Fruit fly (Drosophila melanogaster) whole organism, embryonic: ENCODE measurements around the gene kirre.

Source experiments
- Adf1 ChIP-seq: fragments of 200-800 bp; sonication (Bioruptor generic); IDR thresholded peaks from 2 replicates; pipeline ENCODE4 v1.3.6; 2022; ENCODE audit warnings: missing biosample characterization, missing genetic modification characterization
- B-H2 ChIP-seq: fragments of 200-800 bp; sonication (Bioruptor generic); optimal IDR thresholded peaks from 2 replicates; lab custom pipeline; 2018; ENCODE audit warnings: missing biosample characterization, mild to moderate bottlenecking, missing genetic modification characterization
- CG10462 ChIP-seq: fragments of 200-800 bp; sonication (Bioruptor generic); optimal IDR thresholded peaks from 2 replicates; lab custom pipeline; 2016; ENCODE audit warnings: missing biosample characterization, missing genetic modification characterization
- CG11247 ChIP-seq: fragments of 200-800 bp; sonication (Bioruptor generic); IDR thresholded peaks from 2 replicates; pipeline ENCODE4 v1.3.6; 2022; ENCODE audit warnings: missing biosample characterization, missing genetic modification characterization
- CG13287 ChIP-seq: fragments of 200-800 bp; sonication (Bioruptor generic); IDR thresholded peaks from 2 replicates; pipeline ENCODE4 v1.3.6; 2022; ENCODE audit warnings: missing biosample characterization, missing genetic modification characterization; ENCODE audit not compliant: partially characterized antibody
- CG13894 ChIP-seq: fragments of 200-800 bp; sonication (Bioruptor generic); optimal IDR thresholded peaks from 3 replicates; lab custom pipeline; 2018; ENCODE audit warnings: missing biosample characterization, mild to moderate bottlenecking, missing genetic modification characterization, moderate library complexity
- CG14667 ChIP-seq: fragments of 200-800 bp; sonication (Bioruptor generic); IDR thresholded peaks from 2 replicates; pipeline ENCODE4 v1.3.6; 2022; ENCODE audit warnings: missing biosample characterization, missing genetic modification characterization
- CG15696 ChIP-seq: fragments of 200-800 bp; sonication (Bioruptor generic); optimal IDR thresholded peaks from 2 replicates; lab custom pipeline; 2019; ENCODE audit warnings: missing biosample characterization, mild to moderate bottlenecking, missing genetic modification characterization, moderate library complexity
- CG1603 ChIP-seq: fragments of 200-800 bp; sonication (Bioruptor generic); optimal IDR thresholded peaks from 2 replicates; lab custom pipeline; 2019; ENCODE audit warnings: missing biosample characterization, mild to moderate bottlenecking, missing genetic modification characterization, moderate library complexity
- CG17612 ChIP-seq: fragments of 200-800 bp; sonication (Bioruptor generic); IDR thresholded peaks from 2 replicates; pipeline ENCODE4 v1.3.6; 2022; ENCODE audit warnings: missing biosample characterization, missing genetic modification characterization
- CG18011 ChIP-seq: fragments of 200-800 bp; sonication (Bioruptor generic); optimal IDR thresholded peaks from 2 replicates; lab custom pipeline; 2017; ENCODE audit warnings: missing biosample characterization, missing genetic modification characterization, mild to moderate bottlenecking, moderate library complexity, missing genotype
- CG18262 ChIP-seq: fragments of 200-800 bp; optimal IDR thresholded peaks from 3 replicates; lab custom pipeline; 2019; ENCODE audit warnings: missing biosample characterization, mild to moderate bottlenecking, missing genetic modification characterization, moderate library complexity
- CG2199 ChIP-seq: fragments of 200-800 bp; sonication (Bioruptor generic); IDR thresholded peaks from 3 replicates; pipeline ENCODE4 v1.3.6; 2022; ENCODE audit warnings: missing biosample characterization, missing genetic modification characterization
- CG2202 ChIP-seq: fragments of 200-800 bp; sonication (Bioruptor generic); optimal IDR thresholded peaks from 2 replicates; lab custom pipeline; 2018; ENCODE audit warnings: missing biosample characterization, mild to moderate bottlenecking, missing genetic modification characterization
- CG3065 ChIP-seq: fragments of 200-800 bp; sonication (Bioruptor generic); optimal IDR thresholded peaks from 2 replicates; lab custom pipeline; 2016; ENCODE audit warnings: missing biosample characterization, missing genetic modification characterization
- CG31224 ChIP-seq: fragments of 200-800 bp; sonication (Bioruptor generic); IDR thresholded peaks from 2 replicates; pipeline ENCODE4 v1.3.6; 2022; ENCODE audit warnings: missing biosample characterization, missing genetic modification characterization
- CG33213 ChIP-seq: fragments of 200-800 bp; sonication (Bioruptor generic); optimal IDR thresholded peaks from 3 replicates; lab custom pipeline; 2016; ENCODE audit warnings: missing biosample characterization, missing genetic modification characterization
- CG34376 ChIP-seq: fragments of 200-800 bp; sonication (Bioruptor generic); optimal IDR thresholded peaks from 2 replicates; lab custom pipeline; 2018; ENCODE audit warnings: missing biosample characterization, mild to moderate bottlenecking, missing genetic modification characterization
- CG6272 ChIP-seq: fragments of 200-800 bp; sonication (Bioruptor generic); IDR thresholded peaks from 2 replicates; pipeline ENCODE4 v1.3.6; 2022; ENCODE audit warnings: missing biosample characterization, missing genetic modification characterization
- CG8281 ChIP-seq: fragments of 200-800 bp; sonication (Bioruptor generic); optimal IDR thresholded peaks from 2 replicates; lab custom pipeline; 2018; ENCODE audit warnings: missing biosample characterization, mild to moderate bottlenecking, missing genetic modification characterization, moderate library complexity
- CG8290 ChIP-seq, 3 experiments: fragments of 200-800 bp; sonication (Bioruptor generic); optimal IDR thresholded peaks; 2 replicates each; lab custom pipeline; 2016 to 2019; ENCODE audit warnings: missing biosample characterization in 3 of 3, missing genetic modification characterization in 3 of 3, mild to moderate bottlenecking in 2 of 3, moderate library complexity in 1 of 3
- CG8388 ChIP-seq: fragments of 200-800 bp; sonication (Bioruptor generic); optimal IDR thresholded peaks from 2 replicates; lab custom pipeline; 2019; ENCODE audit warnings: missing biosample characterization, mild to moderate bottlenecking, missing genetic modification characterization, moderate library complexity
- CTCF ChIP-seq: fragments of 200-800 bp; sonication (Bioruptor generic); optimal IDR thresholded peaks from 2 replicates; lab custom pipeline; 2017; ENCODE audit warnings: missing biosample characterization, mild to moderate bottlenecking, missing genetic modification characterization, moderate library complexity
- CkIIα-i1 ChIP-seq: fragments of 200-800 bp; sonication (Bioruptor generic); IDR thresholded peaks from 2 replicates; pipeline ENCODE4 v1.3.6; 2022; ENCODE audit warnings: missing biosample characterization, missing genetic modification characterization
- D19A ChIP-seq: fragments of 200-800 bp; optimal IDR thresholded peaks from 3 replicates; lab custom pipeline; 2019; ENCODE audit warnings: missing biosample characterization, mild to moderate bottlenecking, missing genetic modification characterization, moderate library complexity
- Dad ChIP-seq: fragments of 200-800 bp; sonication (Bioruptor generic); optimal IDR thresholded peaks from 3 replicates; lab custom pipeline; 2016; ENCODE audit warnings: missing biosample characterization, missing genetic modification characterization
- Ets97D ChIP-seq: fragments of 200-800 bp; sonication (Bioruptor generic); optimal IDR thresholded peaks from 3 replicates; lab custom pipeline; 2016; ENCODE audit warnings: missing biosample characterization, missing genetic modification characterization
- Gug ChIP-seq: fragments of 200-800 bp; sonication (Bioruptor generic); IDR thresholded peaks from 4 replicates; pipeline ENCODE4 v1.3.6; 2022; ENCODE audit warnings: missing biosample characterization, missing genetic modification characterization
- HHEX ChIP-seq: fragments of 200-800 bp; sonication (Bioruptor generic); optimal IDR thresholded peaks from 3 replicates; lab custom pipeline; 2017; ENCODE audit warnings: missing biosample characterization, mild to moderate bottlenecking, missing genetic modification characterization, missing genetic modification reagents
- Hr3 ChIP-seq: fragments of 200-800 bp; sonication (Bioruptor generic); optimal IDR thresholded peaks from 3 replicates; lab custom pipeline; 2016; ENCODE audit warnings: missing biosample characterization, missing genetic modification characterization
- Hr78 ChIP-seq, 2 experiments: fragments of 200-800 bp in 1 of 2; fragments of >200 bp in 1 of 2; sonication (Bioruptor generic) in 1 of 2; optimal IDR thresholded peaks; 2 replicates each; lab custom pipeline; 2017 to 2019; ENCODE audit warnings: missing biosample characterization in 2 of 2, missing genetic modification characterization in 2 of 2, mild to moderate bottlenecking in 1 of 2, moderate library complexity in 1 of 2
- Med ChIP-seq: fragments of 200-800 bp; sonication (Bioruptor generic); peaks from one replicate; lab custom pipeline; 2016; ENCODE audit warnings: missing biosample characterization, missing genetic modification characterization, mild to moderate bottlenecking, inconsistent platforms, moderate library complexity
- NC2β ChIP-seq: fragments of 200-800 bp; sonication (Bioruptor generic); optimal IDR thresholded peaks from 2 replicates; lab custom pipeline; 2016; ENCODE audit warnings: missing biosample characterization, missing genetic modification characterization
- Nf-YB ChIP-seq: fragments of 200-800 bp; sonication (Bioruptor generic); optimal IDR thresholded peaks from 3 replicates; lab custom pipeline; 2019; ENCODE audit warnings: missing biosample characterization, mild to moderate bottlenecking, missing genetic modification characterization, moderate library complexity
- Optix ChIP-seq: fragments of 200-800 bp; sonication (Bioruptor generic); IDR thresholded peaks from 3 replicates; pipeline ENCODE4 v1.3.6; 2022; ENCODE audit warnings: missing biosample characterization, missing genetic modification characterization
- TFAM ChIP-seq: fragments of 200-800 bp; sonication (Bioruptor generic); optimal IDR thresholded peaks from 2 replicates; lab custom pipeline; 2017; ENCODE audit warnings: missing biosample characterization, missing genetic modification characterization, inconsistent platforms
- bsh ChIP-seq, 2 experiments: fragments of 200-800 bp; sonication (Bioruptor generic); optimal IDR thresholded peaks; 2 replicates each; lab custom pipeline; 2017 to 2018; ENCODE audit warnings: mild to moderate bottlenecking in 2 of 2, missing biosample characterization in 2 of 2, missing genetic modification characterization in 2 of 2, moderate library complexity in 1 of 2
- cad ChIP-seq: fragments of >200 bp; optimal IDR thresholded peaks from 2 replicates; lab custom pipeline; 2017; ENCODE audit warnings: missing biosample characterization, missing genetic modification characterization
- ems ChIP-seq: fragments of 200-800 bp; sonication (Bioruptor generic); optimal IDR thresholded peaks from 3 replicates; lab custom pipeline; 2016; ENCODE audit warnings: missing biosample characterization, missing genetic modification characterization
- ham ChIP-seq: fragments of 200-800 bp; sonication (Bioruptor generic); IDR thresholded peaks from 2 replicates; pipeline ENCODE4 v1.3.6; 2022; ENCODE audit warnings: missing biosample characterization, missing genetic modification characterization
- her ChIP-seq: fragments of 200-800 bp; sonication (Bioruptor generic); optimal IDR thresholded peaks from 2 replicates; lab custom pipeline; 2016; ENCODE audit warnings: missing biosample characterization, missing genetic modification characterization
- hth ChIP-seq: fragments of >200 bp; optimal IDR thresholded peaks from 2 replicates; lab custom pipeline; 2017; ENCODE audit warnings: inconsistent platforms
- klu ChIP-seq: fragments of 200-800 bp; sonication (Bioruptor generic); IDR thresholded peaks from 2 replicates; pipeline ENCODE4 v1.3.6; 2022; ENCODE audit warnings: missing biosample characterization, missing genetic modification characterization
- oc ChIP-seq: fragments of 200-800 bp; sonication (Bioruptor generic); optimal IDR thresholded peaks from 2 replicates; lab custom pipeline; 2018; ENCODE audit warnings: missing biosample characterization, mild to moderate bottlenecking, missing genetic modification characterization, moderate library complexity
- pan ChIP-seq, 4 experiments: fragments of >200 bp in 3 of 4; fragments of 200-800 bp in 1 of 4; sonication (Bioruptor generic) in 1 of 4; optimal IDR thresholded peaks in 3 of 4; IDR thresholded peaks in 1 of 4; 2 replicates each; pipeline versions ENCODE4 v1.3.6 to Lab custom; 2017 to 2022; ENCODE audit warnings: missing biosample characterization in 2 of 4, missing genetic modification characterization in 2 of 4, mixed read lengths in 1 of 4
- peb ChIP-seq: fragments of 200-800 bp; sonication (Bioruptor generic); IDR thresholded peaks from 2 replicates; pipeline ENCODE4 v1.3.6; 2022; ENCODE audit warnings: missing biosample characterization, missing genetic modification characterization
- repo ChIP-seq: fragments of 200-800 bp; sonication (Bioruptor generic); optimal IDR thresholded peaks from 2 replicates; lab custom pipeline; 2016; ENCODE audit warnings: missing biosample characterization, missing genetic modification characterization
- row ChIP-seq: fragments of 200-800 bp; sonication (Bioruptor generic); IDR thresholded peaks from 3 replicates; pipeline ENCODE4 v1.3.6; 2022; ENCODE audit warnings: missing biosample characterization, missing genetic modification characterization
- stc ChIP-seq: fragments of 200-800 bp; sonication (Bioruptor generic); IDR thresholded peaks from 2 replicates; pipeline ENCODE4 v1.3.6; 2022; ENCODE audit warnings: missing biosample characterization, missing genetic modification characterization
- sug ChIP-seq: fragments of 200-800 bp; optimal IDR thresholded peaks from 2 replicates; lab custom pipeline; 2019; ENCODE audit warnings: missing biosample characterization, mild to moderate bottlenecking, missing genetic modification characterization, moderate library complexity
- unpg ChIP-seq: fragments of 200-800 bp; sonication (Bioruptor generic); optimal IDR thresholded peaks from 3 replicates; lab custom pipeline; 2018; ENCODE audit warnings: missing biosample characterization, mild to moderate bottlenecking, missing genetic modification characterization, moderate library complexity

The kirre gene

DNA sequence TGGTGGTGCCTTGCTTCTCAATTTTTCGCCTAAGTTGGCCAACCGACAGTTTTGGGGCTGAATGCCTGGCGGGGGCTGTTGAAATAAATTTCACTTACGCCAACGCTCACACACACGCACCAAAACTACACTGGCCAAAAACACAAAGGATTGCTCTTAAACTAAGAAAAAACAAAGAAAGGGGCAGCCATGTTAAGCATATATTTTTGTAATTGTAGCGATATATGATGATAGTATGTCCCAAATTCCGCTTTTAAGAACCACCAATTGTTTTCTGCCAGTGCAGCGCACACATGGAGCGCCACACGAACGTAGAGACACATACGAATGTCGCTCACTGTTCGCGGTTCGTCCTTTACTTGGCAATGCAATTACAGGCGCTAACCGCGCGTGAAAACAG, 328.1 kb downstream of the kirre start (continued):
- TF ChIP-seq stc (GFP tag; lab: Robert Waterston, UW) = 0 out of 2 replicates have a peak, but pooled peaks have one; percentile 23
- TF ChIP-seq oc = peak; percentile 5
- TF ChIP-seq CG13894 = no peak
- no peak for TF ChIP-seq CG6272 (GFP tag; lab: Robert Waterston, UW)
- TF ChIP-seq CG33213 (GFP tag; lab: Kevin White, UChicago) = peak; percentile 30
- peak; percentile 70 for TF ChIP-seq row
- peak; percentile 55 for TF ChIP-seq unpg
- peak; percentile 70 for TF ChIP-seq CG8388
- TF ChIP-seq Ets97D = no peak
- TF ChIP-seq D19A (tag; lab: Kevin White, UChicago) = peak; percentile 17
- peak; percentile 27; the same call in 1 of the 2 replicates for TF ChIP-seq CG14667 (GFP tag; lab: Robert Waterston, UW)
- peak; percentile 33 for TF ChIP-seq CG10462 (GFP tag; lab: Kevin White, UChicago)
- TF ChIP-seq CG18262 (tag; lab: Kevin White, UChicago) = peak; percentile 19
- TF ChIP-seq CG2199 = 0 out of 3 replicates have a peak, but pooled peaks have one; percentile 31
- TF ChIP-seq CG8290 (GFP tag; optimal IDR thresholded peaks at IDR 0.05; lab: Kevin White, UChicago) = no peak
- peak in 1 of 2 experiments; percentile 15 for TF ChIP-seq CG8290 (tag; optimal IDR thresholded peaks at IDR 0.05; lab: Kevin White, UChicago)
- no peak for TF ChIP-seq pan (optimal IDR thresholded peaks at IDR 0.05; lab: Kevin White, UChicago)
- peak in 1 of 2 experiments; percentile 56 for TF ChIP-seq pan (GFP tag; optimal IDR thresholded peaks at IDR 0.05 in 1 of 2, IDR thresholded peaks at IDR 0.05 in 1 of 2)
- no peak for TF ChIP-seq CG3065 (GFP tag; lab: Kevin White, UChicago)
- peak; percentile 6 for TF ChIP-seq Hr3 (GFP tag; lab: Kevin White, UChicago)
- no peak for TF ChIP-seq B-H2 (GFP tag; lab: Kevin White, UChicago)
- TF ChIP-seq TFAM (GFP tag; lab: Kevin White, UChicago) = no peak
- TF ChIP-seq CG34376 (GFP tag; lab: Kevin White, UChicago) = no peak
- TF ChIP-seq CG15696 (tag; lab: Kevin White, UChicago) = peak; percentile 34
- TF ChIP-seq Hr78 (GFP tag; optimal IDR thresholded peaks at IDR 0.05; lab: Kevin White, UChicago) = no peak
- no peak for TF ChIP-seq klu (GFP tag; lab: Robert Waterston, UW)
- TF ChIP-seq Adf1 = no peak
- peak; percentile 44 for TF ChIP-seq HHEX (GFP tag; lab: Kevin White, UChicago)
- peak; percentile 91 for TF ChIP-seq Med (GFP tag; lab: Kevin White, UChicago)
- TF ChIP-seq CG8281 (tag; lab: Kevin White, UChicago) = no peak
- TF ChIP-seq sug (tag; lab: Kevin White, UChicago) = no peak
- no peak for TF ChIP-seq CG17612 (GFP tag; lab: Robert Waterston, UW)
- TF ChIP-seq ham (GFP tag; lab: Robert Waterston, UW) = no peak
- peak; percentile 22 for TF ChIP-seq her
- peak; percentile 63 for TF ChIP-seq CG1603 (tag; lab: Kevin White, UChicago)
- peak; percentile 40 for TF ChIP-seq CTCF
- TF ChIP-seq cad (GFP tag; lab: Kevin White, UChicago) = no peak
- TF ChIP-seq Dad (GFP tag; lab: Kevin White, UChicago) = no peak
- TF ChIP-seq Gug (GFP tag; lab: Robert Waterston, UW) = 0 out of 4 replicates have a peak, but pooled peaks have one; percentile 18
- TF ChIP-seq CG11247 = no peak
- peak; percentile 5 for TF ChIP-seq ems (GFP tag; lab: Kevin White, UChicago)
- TF ChIP-seq CG18011 = no peak
- TF ChIP-seq NC2β (GFP tag; lab: Kevin White, UChicago) = peak; percentile 32
- TF ChIP-seq Optix = peak; percentile 58; the same call in 2 of the 3 replicates
- TF ChIP-seq repo = peak; percentile 26
- no peak for TF ChIP-seq CkIIα-i1 (GFP tag; lab: Robert Waterston, UW)
- TF ChIP-seq bsh (GFP tag; optimal IDR thresholded peaks at IDR 0.05; lab: Kevin White, UChicago) = peak in 1 of 2 experiments; percentile 63
- no peak for TF ChIP-seq hth
- TF ChIP-seq CG31224 (GFP tag; lab: Robert Waterston, UW) = peak; percentile 11; the same call in 1 of the 2 replicates
- no peak for TF ChIP-seq CG13287 (GFP tag; lab: Robert Waterston, UW)
- peak; percentile 20 for TF ChIP-seq CG2202 (tag; lab: Kevin White, UChicago)
- no peak for TF ChIP-seq peb (GFP tag; lab: Robert Waterston, UW)
- TF ChIP-seq Nf-YB (GFP tag; lab: Kevin White, UChicago) = peak; percentile 1
